Worm (Caenorhabditis elegans) whole organism, L1 larva: ENCODE measurements around the gene F02D8.1.

Source experiments
- C16A3.4 ChIP-seq: fragments of 150-350 bp; optimal IDR thresholded peaks from 2 replicates; lab custom pipeline; 2014; ENCODE audit warnings: missing biosample characterization, missing genetic modification characterization
- C34B4.2 ChIP-seq: sonication (generic microtip); optimal IDR thresholded peaks from 2 replicates; lab custom pipeline; 2017; ENCODE audit warnings: mild to moderate bottlenecking, missing genetic modification characterization, missing compliant biosample characterization
- Y116A8C.19 ChIP-seq: sonication (generic microtip); optimal IDR thresholded peaks from 2 replicates; lab custom pipeline; 2016; ENCODE audit warnings: missing compliant biosample characterization, missing genetic modification characterization, borderline replicate concordance
- aha-1 ChIP-seq: fragments of 150-350 bp; optimal IDR thresholded peaks from 2 replicates; lab custom pipeline; 2014; ENCODE audit warnings: missing biosample characterization, missing genetic modification characterization
- alr-1 ChIP-seq: fragments of 200-800 bp; sonication (Bioruptor generic); optimal IDR thresholded peaks from 2 replicates; lab custom pipeline; 2018; ENCODE audit warnings: borderline replicate concordance, mild to moderate bottlenecking, missing genetic modification characterization, missing compliant biosample characterization
- blmp-1 ChIP-seq: fragments of 150-350 bp; optimal IDR thresholded peaks from 2 replicates; lab custom pipeline; 2014; ENCODE audit warnings: missing biosample characterization, missing genetic modification characterization
- ces-1 ChIP-seq: fragments of 150-350 bp; optimal IDR thresholded peaks from 2 replicates; lab custom pipeline; 2014; ENCODE audit warnings: missing biosample characterization, missing genetic modification reagents, missing genetic modification characterization
- dsc-1 ChIP-seq: sonication (generic microtip); optimal IDR thresholded peaks from 2 replicates; lab custom pipeline; 2016; ENCODE audit warnings: mild to moderate bottlenecking, missing genetic modification characterization, missing compliant biosample characterization
- efl-1 ChIP-seq, 4 experiments: fragments of 150-350 bp; optimal IDR thresholded peaks in 3 of 4; peaks in 1 of 4; 1 replicate in 1 of 4; 2 replicates in 3 of 4; lab custom pipeline; 2014; ENCODE audit warnings: missing biosample characterization in 2 of 4, missing genetic modification characterization in 2 of 4, missing genetic modification reagents in 2 of 4
- efl-3 ChIP-seq: fragments of 200-800 bp; sonication (Bioruptor generic); optimal IDR thresholded peaks from 2 replicates; lab custom pipeline; 2018; ENCODE audit warnings: mild to moderate bottlenecking, missing genetic modification characterization, missing compliant biosample characterization
- egl-13 ChIP-seq: sonication (generic microtip); optimal IDR thresholded peaks from 2 replicates; lab custom pipeline; 2016; ENCODE audit warnings: missing genotype, missing genetic modification reagents, missing genetic modification characterization, missing compliant biosample characterization
- egl-27 ChIP-seq, 2 experiments: fragments of 150-350 bp in 1 of 2; sonication (generic microtip); optimal IDR thresholded peaks; 3 replicates each; lab custom pipeline; 2017 to 2018; ENCODE audit warnings: missing biosample characterization in 2 of 2, missing genetic modification characterization in 2 of 2, missing genetic modification reagents in 2 of 2
- elt-2 ChIP-seq: sonication (generic microtip); optimal IDR thresholded peaks from 2 replicates; lab custom pipeline; 2016; ENCODE audit warnings: missing genetic modification characterization, mild to moderate bottlenecking, inconsistent platforms, missing compliant biosample characterization, missing genetic modification reagents
- elt-3 ChIP-seq, 6 experiments: fragments of 150-350 bp in 1 of 6; sonication (generic microtip); optimal IDR thresholded peaks; 2 replicates each; lab custom pipeline; 2017 to 2018; ENCODE audit warnings: missing biosample characterization in 6 of 6, missing genetic modification characterization in 6 of 6, inconsistent platforms in 1 of 6
- ets-5 ChIP-seq: fragments of 200-800 bp; sonication (Bioruptor generic); IDR thresholded peaks from 2 replicates; pipeline ENCODE4 v1.3.6; 2022; ENCODE audit warnings: missing genetic modification characterization, missing compliant biosample characterization
- fkh-10 ChIP-seq: sonication (generic microtip); optimal IDR thresholded peaks from 2 replicates; lab custom pipeline; 2017; ENCODE audit warnings: missing biosample characterization, missing genetic modification reagents, missing genetic modification characterization
- fkh-4 ChIP-seq: sonication (generic microtip); optimal IDR thresholded peaks from 2 replicates; lab custom pipeline; 2016; ENCODE audit warnings: missing compliant biosample characterization, missing genetic modification characterization, borderline replicate concordance
- fkh-8 ChIP-seq: sonication (generic microtip); optimal IDR thresholded peaks from 2 replicates; lab custom pipeline; 2016; ENCODE audit warnings: mild to moderate bottlenecking, missing genetic modification characterization, missing compliant biosample characterization
- fos-1 ChIP-seq: fragments of 150-350 bp; optimal IDR thresholded peaks from 2 replicates; lab custom pipeline; 2014; ENCODE audit warnings: missing biosample characterization, missing genetic modification characterization
- grh-1 ChIP-seq: fragments of 200-800 bp; sonication (Bioruptor generic); IDR thresholded peaks from 2 replicates; pipeline ENCODE4 v1.3.6; 2022; ENCODE audit warnings: missing genetic modification reagents, missing genetic modification characterization, missing compliant biosample characterization
- hlh-4 ChIP-seq: sonication (generic microtip); optimal IDR thresholded peaks from 2 replicates; lab custom pipeline; 2016; ENCODE audit warnings: mild to moderate bottlenecking, missing genetic modification characterization, missing compliant biosample characterization
- lin-13 ChIP-seq: fragments of 150-350 bp; optimal IDR thresholded peaks from 2 replicates; lab custom pipeline; 2014; ENCODE audit warnings: missing biosample characterization, missing genetic modification reagents, missing genetic modification characterization
- lin-14 ChIP-seq: fragments of 200-800 bp; sonication (Bioruptor generic); optimal IDR thresholded peaks from 2 replicates; lab custom pipeline; 2018; ENCODE audit warnings: mild to moderate bottlenecking, missing genetic modification characterization, moderate library complexity, missing compliant biosample characterization
- lin-35 ChIP-seq, 2 experiments: fragments of 150-350 bp; optimal IDR thresholded peaks; 2 replicates each; lab custom pipeline; 2014; ENCODE audit warnings: missing biosample characterization in 2 of 2, missing genetic modification characterization in 2 of 2, missing genetic modification reagents in 2 of 2
- lsy-2 ChIP-seq, 2 experiments: fragments of 150-350 bp; optimal IDR thresholded peaks; 2 replicates each; lab custom pipeline; 2014; ENCODE audit warnings: missing biosample characterization in 2 of 2, missing genetic modification characterization in 2 of 2
- mdl-1 ChIP-seq, 2 experiments: fragments of 150-350 bp; optimal IDR thresholded peaks; 2 replicates each; lab custom pipeline; 2014 to 2017; ENCODE audit warnings: missing biosample characterization in 2 of 2, missing genetic modification characterization in 2 of 2, inconsistent platforms in 1 of 2
- mep-1 ChIP-seq: fragments of 150-350 bp; optimal IDR thresholded peaks from 2 replicates; lab custom pipeline; 2014; ENCODE audit warnings: missing biosample characterization, missing genetic modification characterization
- nhr-28 ChIP-seq: fragments of 150-350 bp; optimal IDR thresholded peaks from 2 replicates; lab custom pipeline; 2014; ENCODE audit warnings: missing biosample characterization, missing genetic modification characterization
- nhr-47 ChIP-seq: sonication (generic microtip); optimal IDR thresholded peaks from 2 replicates; lab custom pipeline; 2016; ENCODE audit warnings: mild to moderate bottlenecking, missing genetic modification characterization, moderate library complexity, missing compliant biosample characterization
- nhr-71 ChIP-seq: sonication (generic microtip); optimal IDR thresholded peaks from 2 replicates; lab custom pipeline; 2016; ENCODE audit warnings: mild to moderate bottlenecking, missing genetic modification characterization, moderate library complexity, missing compliant biosample characterization
- nhr-85 ChIP-seq: sonication (generic microtip); peaks from one replicate; lab custom pipeline; 2016; ENCODE audit warnings: missing genetic modification characterization, inconsistent platforms, missing compliant biosample characterization
- nhr-90 ChIP-seq: sonication (generic microtip); optimal IDR thresholded peaks from 2 replicates; lab custom pipeline; 2016; ENCODE audit warnings: mild to moderate bottlenecking, missing genetic modification characterization, missing compliant biosample characterization; ENCODE audit not compliant: poor library complexity
- rnt-1 ChIP-seq: sonication (generic microtip); optimal IDR thresholded peaks from 2 replicates; lab custom pipeline; 2016; ENCODE audit warnings: mild to moderate bottlenecking, missing genetic modification characterization, moderate library complexity, missing compliant biosample characterization
- skn-1 ChIP-seq: fragments of 150-350 bp; optimal IDR thresholded peaks from 2 replicates; lab custom pipeline; 2014; ENCODE audit warnings: missing biosample characterization, missing genetic modification characterization
- snpc-4 ChIP-seq: fragments of 150-350 bp; optimal IDR thresholded peaks from 2 replicates; lab custom pipeline; 2014; ENCODE audit warnings: missing biosample characterization, missing genetic modification characterization
- snu-23 ChIP-seq: sonication (generic microtip); optimal IDR thresholded peaks from 2 replicates; lab custom pipeline; 2016; ENCODE audit warnings: missing genetic modification characterization, missing compliant biosample characterization
- sptf-1 ChIP-seq: fragments of 150-350 bp; optimal IDR thresholded peaks from 2 replicates; lab custom pipeline; 2014; ENCODE audit warnings: missing biosample characterization, missing genetic modification characterization
- tlp-1 ChIP-seq: fragments of 150-350 bp; optimal IDR thresholded peaks from 2 replicates; lab custom pipeline; 2014; ENCODE audit warnings: missing biosample characterization, missing genetic modification characterization
- unc-62 ChIP-seq: fragments of 150-350 bp; optimal IDR thresholded peaks from 2 replicates; lab custom pipeline; 2014; ENCODE audit warnings: missing biosample characterization, missing genetic modification reagents, missing genetic modification characterization
- ztf-11 ChIP-seq, 2 experiments: sonication (generic microtip); optimal IDR thresholded peaks; 2 replicates each; lab custom pipeline; 2016 to 2017; ENCODE audit warnings: missing genetic modification characterization in 2 of 2, missing biosample characterization in 1 of 2, missing compliant biosample characterization in 1 of 2

Gene F02D8.1

DNA sequence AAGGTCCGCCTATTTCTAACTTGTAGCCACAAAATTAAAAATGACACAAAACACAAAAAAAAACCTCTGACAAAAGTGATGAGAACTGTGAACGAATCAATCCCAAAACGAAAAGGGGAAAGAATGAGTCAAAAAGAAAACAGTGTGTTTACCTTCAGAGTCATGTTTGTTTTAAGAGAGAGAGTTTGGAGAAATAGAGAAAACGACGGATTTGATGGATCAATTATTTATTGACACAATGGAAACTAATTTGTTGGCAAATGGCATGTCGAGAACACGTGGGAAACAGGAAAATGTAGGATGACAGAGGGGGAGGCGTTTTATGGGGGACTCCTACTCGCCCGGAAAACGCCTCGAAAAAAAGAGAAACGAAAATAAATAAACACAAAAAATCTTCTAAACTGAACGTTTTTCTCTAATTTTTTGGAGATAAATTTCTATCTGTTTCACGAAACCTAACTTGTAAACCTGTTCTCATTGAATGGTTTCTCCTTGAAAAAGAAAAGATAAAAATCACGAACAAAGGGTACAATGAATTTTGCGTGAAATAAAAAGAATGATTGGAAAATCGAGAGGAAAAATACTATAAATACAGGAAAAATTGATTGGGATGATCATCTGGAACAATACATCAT, 38.4 kb upstream of the F02D8.1 start:
- TF ChIP-seq lin-14 (GFP tag; lab: Kevin White, UChicago) (peak; percentile 60), ztf-11 (tag; optimal IDR thresholded peaks at IDR 0.05; lab: Kevin White, UChicago) (no peak), nhr-71 (peak; percentile 2), egl-13 (tag; lab: Kevin White, UChicago) (no peak), nhr-85 (peak; percentile 86), elt-3 (tag; optimal IDR thresholded peaks at IDR 0.05; lab: Kevin White, UChicago) (peak in 1 of 6 experiments; percentile 16), grh-1 (GFP tag; lab: Robert Waterston, UW) (0 out of 2 replicates have a peak, but pooled peaks have one; percentile 26)
- TF ChIP-seq, all 84 proteins: peak for 5

DNA sequence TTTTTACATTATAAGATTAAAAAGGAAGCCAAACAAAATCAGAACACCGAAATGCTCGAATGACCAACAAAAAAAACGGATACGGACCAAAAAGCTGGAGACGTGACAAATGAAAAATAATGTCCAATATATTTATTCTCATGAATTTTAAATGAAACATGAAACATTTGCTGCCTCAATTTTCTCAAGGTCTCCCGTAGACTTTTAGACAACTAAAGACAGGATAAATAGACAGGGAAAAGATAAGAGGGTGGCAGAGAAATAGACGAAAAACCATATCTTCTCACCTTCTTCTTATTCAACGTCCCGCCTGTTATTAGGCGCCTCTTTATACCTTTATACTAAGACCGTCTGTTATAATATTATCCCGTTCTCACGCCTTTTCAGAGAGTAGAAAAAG, 37.3 kb upstream of the F02D8.1 start:
- TF ChIP-seq lsy-2 (tag; optimal IDR thresholded peaks at IDR 0.05; lab: Kevin White, UChicago): peak in 1 of 2 experiments; percentile 11
- no peak for TF ChIP-seq lin-13 (GFP tag; lab: Kevin White, UChicago)
- TF ChIP-seq skn-1 (tag; lab: Kevin White, UChicago): peak; percentile 7
- TF ChIP-seq C16A3.4 (tag; lab: Kevin White, UChicago): no peak
- TF ChIP-seq elt-3 (tag; optimal IDR thresholded peaks at IDR 0.05; lab: Kevin White, UChicago): peak in 1 of 6 experiments; percentile 36
- peak; percentile 39 for TF ChIP-seq blmp-1
- peak; percentile 44 for TF ChIP-seq lin-14 (GFP tag; lab: Kevin White, UChicago)
- TF ChIP-seq mep-1 (tag; lab: Kevin White, UChicago): peak; percentile 4
- no peak for TF ChIP-seq sptf-1 (tag; lab: Kevin White, UChicago)
- TF ChIP-seq nhr-71: peak; percentile 48
- peak; percentile 11 for TF ChIP-seq rnt-1
- peak in 1 of 2 experiments; percentile 1 for TF ChIP-seq lin-35 (GFP tag; optimal IDR thresholded peaks at IDR 0.05; lab: Kevin White, UChicago)
- TF ChIP-seq snu-23: peak; percentile 33
- TF ChIP-seq nhr-90 (tag; lab: Kevin White, UChicago): peak; percentile 4
- TF ChIP-seq nhr-85: peak; percentile 54
- TF ChIP-seq aha-1 (tag; lab: Kevin White, UChicago): no peak

DNA sequence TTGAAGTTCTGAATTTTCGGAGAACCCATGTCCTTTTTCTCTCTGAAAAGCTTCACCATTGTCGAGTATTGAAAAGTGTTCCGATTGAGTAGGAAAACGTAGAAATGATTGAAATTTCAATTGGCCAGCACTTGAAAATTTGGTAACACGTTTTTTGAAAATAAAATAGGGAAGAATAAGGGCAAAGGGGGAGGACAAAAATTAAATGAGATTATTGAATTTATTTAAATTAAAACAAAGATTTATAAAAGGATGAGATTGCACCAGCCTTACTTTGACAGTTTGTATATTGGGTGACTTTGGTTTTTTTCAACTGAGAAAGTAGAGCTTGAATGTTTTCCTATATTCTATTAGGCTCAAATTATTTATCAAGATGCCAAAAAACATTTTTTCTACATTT, 35.7 kb upstream of the F02D8.1 start, which contains the start of gene obr-2:
TSS of gene obr-2 (minus strand) at position 101 of the 400 bp plus-strand sequence.
- TF ChIP-seq C34B4.2 (tag; lab: Kevin White, UChicago) (no peak), fkh-10 (GFP tag; lab: Kevin White, UChicago) (no peak), efl-3 (GFP tag; lab: Kevin White, UChicago) (no peak), nhr-47 (tag; lab: Kevin White, UChicago) (no peak)

DNA sequence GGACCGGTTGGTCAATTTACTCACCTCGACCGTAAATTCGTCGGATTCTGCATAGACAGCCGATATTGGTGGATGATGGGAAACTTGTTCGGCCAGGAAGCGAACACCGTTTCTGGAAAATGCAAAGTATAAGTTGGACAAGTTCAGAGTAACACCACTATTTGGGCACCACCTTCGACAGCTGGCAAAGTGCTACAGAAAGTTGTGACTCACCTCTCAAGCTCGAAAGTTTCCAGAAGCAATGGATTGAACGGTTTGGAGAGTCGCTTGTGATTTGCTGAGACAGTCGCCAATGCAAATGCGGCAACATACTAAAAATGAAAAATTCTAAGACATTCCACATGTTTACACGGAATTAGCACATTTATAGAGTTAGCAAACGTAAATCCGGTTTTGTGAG, 34.8 kb upstream of the F02D8.1 start:
- TF ChIP-seq nhr-28: no peak
- TF ChIP-seq C34B4.2 (tag; lab: Kevin White, UChicago): no peak
- TF ChIP-seq ces-1 (GFP tag; lab: Kevin White, UChicago): no peak
- TF ChIP-seq fos-1 (tag; lab: Kevin White, UChicago): no peak
- no peak for TF ChIP-seq alr-1 (tag; lab: Kevin White, UChicago)
- TF ChIP-seq ets-5: no peak
- no peak for TF ChIP-seq rnt-1
- no peak for TF ChIP-seq elt-2 (tag; lab: Kevin White, UChicago)
- no peak for TF ChIP-seq nhr-47 (tag; lab: Kevin White, UChicago)
- no peak for TF ChIP-seq nhr-85
- TF ChIP-seq hlh-4 (tag; lab: Kevin White, UChicago): no peak

DNA sequence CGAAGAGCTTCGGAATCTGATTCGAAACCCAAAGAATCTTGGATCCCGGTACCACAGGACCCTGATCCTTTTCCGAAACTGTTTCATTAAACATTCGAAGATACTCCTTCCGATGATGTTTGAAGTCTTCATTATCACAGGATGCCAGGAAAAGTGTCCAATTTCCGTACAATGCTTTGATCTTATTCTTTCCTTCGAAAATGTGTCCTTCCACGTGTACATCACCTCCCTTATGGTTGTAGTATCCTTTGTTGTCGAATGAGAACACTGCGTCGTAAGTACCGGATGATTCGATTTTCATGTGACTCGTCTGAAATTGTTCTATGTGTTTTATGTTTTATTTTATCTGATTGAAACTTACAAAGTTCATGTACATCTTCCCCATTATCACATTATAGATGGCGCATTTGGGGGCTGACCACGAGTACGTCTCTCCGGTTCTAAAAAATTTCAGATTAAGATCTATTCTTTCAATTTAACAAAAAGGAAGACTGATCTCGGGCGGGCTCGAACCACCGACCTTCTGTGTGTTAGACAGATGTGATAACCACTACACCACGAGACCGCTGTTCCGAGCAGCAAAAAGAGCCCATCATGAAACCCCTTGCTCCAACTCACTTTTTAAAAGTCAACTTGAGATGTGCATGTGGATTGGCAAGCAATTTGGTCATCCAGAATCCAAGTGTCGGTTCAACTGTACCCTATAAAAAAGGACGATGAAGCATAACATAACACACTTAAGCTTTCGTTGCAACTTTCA, 34.2 kb upstream of the F02D8.1 start:
- TF ChIP-seq ets-5 (no peak), snpc-4 (tag; lab: Kevin White, UChicago) (no peak), fkh-8 (tag; lab: Kevin White, UChicago) (no peak), mdl-1 (tag; optimal IDR thresholded peaks at IDR 0.05; lab: Kevin White, UChicago) (no peak), nhr-85 (peak; percentile 67), hlh-4 (tag; lab: Kevin White, UChicago) (no peak), tlp-1 (tag; lab: Kevin White, UChicago) (no peak), blmp-1 (no peak), fkh-4 (tag; lab: Kevin White, UChicago) (no peak), egl-27 (tag; optimal IDR thresholded peaks at IDR 0.05; lab: Kevin White, UChicago) (no peak), lin-35 (GFP tag; optimal IDR thresholded peaks at IDR 0.05; lab: Kevin White, UChicago) (peak in 1 of 2 experiments; percentile 18), elt-3 (tag; optimal IDR thresholded peaks at IDR 0.05; lab: Kevin White, UChicago) (no peak), dsc-1 (tag; lab: Kevin White, UChicago) (peak; percentile 24), efl-1 (optimal IDR thresholded peaks at IDR 0.05; lab: Kevin White, UChicago) (peak in 1 of 2 experiments; percentile 15), efl-1 (GFP tag; optimal IDR thresholded peaks at IDR 0.05 in 1 of 2; lab: Kevin White, UChicago) (peak in 1 of 2 experiments; percentile 84), nhr-47 (tag; lab: Kevin White, UChicago) (peak; percentile 12), efl-3 (GFP tag; lab: Kevin White, UChicago) (no peak), Y116A8C.19 (tag; lab: Kevin White, UChicago) (no peak), unc-62 (GFP tag; lab: Kevin White, UChicago) (no peak)
